Fruit fly (Drosophila melanogaster): Measurements from ENCODE around the gene Ggt-1.

- TF ChIP-seq kay (GFP tag; ENCODE audit: borderline replicate concordance) = peak; percentile 73
- no peak for TF ChIP-seq CG1620 (GFP tag; optimal IDR thresholded peaks at IDR 0.05)
- TF ChIP-seq cic (GFP tag; optimal IDR thresholded peaks at IDR 0.05) = no peak
- no peak for TF ChIP-seq bab1 (GFP tag; optimal IDR thresholded peaks at IDR 0.05)
- no peak for TF ChIP-seq CG33017 (tag; optimal IDR thresholded peaks at IDR 0.05)
- peak; percentile 61 for TF ChIP-seq tj (GFP tag; optimal IDR thresholded peaks at IDR 0.05)
- TF ChIP-seq ovo (GFP tag; optimal IDR thresholded peaks at IDR 0.05) = peak; percentile 35
- peak; percentile 14 for TF ChIP-seq CG7101 (tag; optimal IDR thresholded peaks at IDR 0.05)
- TF ChIP-seq CG7045 (GFP tag; optimal IDR thresholded peaks at IDR 0.05) = no peak
- no peak for TF ChIP-seq Clk (GFP tag; optimal IDR thresholded peaks at IDR 0.05)
- no peak for TF ChIP-seq CG5204 (GFP tag; optimal IDR thresholded peaks at IDR 0.05)
- TF ChIP-seq CG12768 (GFP tag; optimal IDR thresholded peaks at IDR 0.05) = no peak
- TF ChIP-seq Crg-1 (GFP tag; optimal IDR thresholded peaks at IDR 0.05) = no peak
- no peak for TF ChIP-seq cnc (optimal IDR thresholded peaks at IDR 0.05)
Observed at dm6 chrX:18515988-18516541, 3.7 kb upstream of the Ggt-1 start.

Measured in whole organism, adult.